Worm (Caenorhabditis elegans): Measurements from ENCODE around the gene kqt-3.

DNA sequence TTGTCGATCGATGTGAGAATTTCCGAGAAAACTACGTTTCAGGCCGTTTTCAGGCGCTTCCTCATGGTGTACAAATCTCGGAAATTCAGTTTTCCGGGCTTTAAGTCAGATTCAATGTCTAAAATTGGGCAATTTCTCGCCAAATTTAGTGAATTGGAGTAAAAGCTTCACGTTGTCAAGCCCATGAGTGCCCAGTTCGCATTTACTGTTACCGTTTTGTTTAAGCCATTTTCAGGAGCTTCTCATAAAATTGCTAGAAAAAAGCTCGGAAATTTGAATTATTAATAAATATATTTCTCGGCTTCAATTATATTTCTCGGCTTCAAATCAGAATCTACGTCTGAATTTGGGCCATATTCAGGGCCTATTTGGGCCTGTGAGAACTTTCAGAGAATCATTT, 18.2 kb upstream of the kqt-3 start:
- TF ChIP-seq pha-4 (tag; optimal IDR thresholded peaks at IDR 0.05) (no peak), nhr-11 (tag; optimal IDR thresholded peaks at IDR 0.05) (no peak), dve-1 (tag; optimal IDR thresholded peaks at IDR 0.05) (no peak)

All from whole organism, late embryonic.